Worm (Caenorhabditis elegans) whole organism, L1 larva: ENCODE results near the gene prk-1.

Experiments used
- C04F5.9 ChIP-seq: sonication (generic microtip); optimal IDR thresholded peaks from 2 replicates; lab custom pipeline; 2016; ENCODE audit warnings: missing genetic modification characterization, missing compliant biosample characterization
- C16A3.4 ChIP-seq: fragments of 150-350 bp; optimal IDR thresholded peaks from 2 replicates; lab custom pipeline; 2014; ENCODE audit warnings: missing biosample characterization, missing genetic modification characterization
- F16B12.6 ChIP-seq: fragments of 150-350 bp; optimal IDR thresholded peaks from 2 replicates; lab custom pipeline; 2014; ENCODE audit warnings: missing biosample characterization, missing genetic modification characterization
- Y116A8C.19 ChIP-seq: sonication (generic microtip); optimal IDR thresholded peaks from 2 replicates; lab custom pipeline; 2016; ENCODE audit warnings: missing compliant biosample characterization, missing genetic modification characterization, borderline replicate concordance
- blmp-1 ChIP-seq: fragments of 150-350 bp; optimal IDR thresholded peaks from 2 replicates; lab custom pipeline; 2014; ENCODE audit warnings: missing biosample characterization, missing genetic modification characterization
- ceh-63 ChIP-seq: fragments of 200-800 bp; sonication (Bioruptor generic); optimal IDR thresholded peaks from 2 replicates; lab custom pipeline; 2018; ENCODE audit warnings: mild to moderate bottlenecking, missing genetic modification characterization, missing compliant biosample characterization
- ceh-8 ChIP-seq: fragments of 200-800 bp; sonication (Bioruptor generic); optimal IDR thresholded peaks from 2 replicates; lab custom pipeline; 2018; ENCODE audit warnings: mild to moderate bottlenecking, missing genetic modification characterization, moderate library complexity, missing compliant biosample characterization
- ceh-90 ChIP-seq: sonication (generic microtip); optimal IDR thresholded peaks from 2 replicates; lab custom pipeline; 2016; ENCODE audit warnings: missing genetic modification characterization, missing compliant biosample characterization
- ces-1 ChIP-seq: fragments of 150-350 bp; optimal IDR thresholded peaks from 2 replicates; lab custom pipeline; 2014; ENCODE audit warnings: missing biosample characterization, missing genetic modification reagents, missing genetic modification characterization
- egl-13 ChIP-seq: sonication (generic microtip); optimal IDR thresholded peaks from 2 replicates; lab custom pipeline; 2016; ENCODE audit warnings: missing genotype, missing genetic modification reagents, missing genetic modification characterization, missing compliant biosample characterization
- egl-27 ChIP-seq, 2 experiments: fragments of 150-350 bp in 1 of 2; sonication (generic microtip); optimal IDR thresholded peaks; 3 replicates each; lab custom pipeline; 2017 to 2018; ENCODE audit warnings: missing biosample characterization in 2 of 2, missing genetic modification characterization in 2 of 2, missing genetic modification reagents in 2 of 2
- elt-2 ChIP-seq: sonication (generic microtip); optimal IDR thresholded peaks from 2 replicates; lab custom pipeline; 2016; ENCODE audit warnings: missing genetic modification characterization, mild to moderate bottlenecking, inconsistent platforms, missing compliant biosample characterization, missing genetic modification reagents
- elt-3 ChIP-seq, 6 experiments: fragments of 150-350 bp in 1 of 6; sonication (generic microtip); optimal IDR thresholded peaks; 2 replicates each; lab custom pipeline; 2017 to 2018; ENCODE audit warnings: missing biosample characterization in 6 of 6, missing genetic modification characterization in 6 of 6, inconsistent platforms in 1 of 6
- ets-5 ChIP-seq: fragments of 200-800 bp; sonication (Bioruptor generic); IDR thresholded peaks from 2 replicates; pipeline ENCODE4 v1.3.6; 2022; ENCODE audit warnings: missing genetic modification characterization, missing compliant biosample characterization
- fkh-10 ChIP-seq: sonication (generic microtip); optimal IDR thresholded peaks from 2 replicates; lab custom pipeline; 2017; ENCODE audit warnings: missing biosample characterization, missing genetic modification reagents, missing genetic modification characterization
- fos-1 ChIP-seq: fragments of 150-350 bp; optimal IDR thresholded peaks from 2 replicates; lab custom pipeline; 2014; ENCODE audit warnings: missing biosample characterization, missing genetic modification characterization
- grh-1 ChIP-seq: fragments of 200-800 bp; sonication (Bioruptor generic); IDR thresholded peaks from 2 replicates; pipeline ENCODE4 v1.3.6; 2022; ENCODE audit warnings: missing genetic modification reagents, missing genetic modification characterization, missing compliant biosample characterization
- hlh-17 ChIP-seq: fragments of 200-800 bp; sonication (Bioruptor generic); optimal IDR thresholded peaks from 2 replicates; lab custom pipeline; 2018; ENCODE audit warnings: missing genetic modification characterization, mild to moderate bottlenecking, missing compliant biosample characterization, moderate library complexity, borderline replicate concordance
- hlh-4 ChIP-seq: sonication (generic microtip); optimal IDR thresholded peaks from 2 replicates; lab custom pipeline; 2016; ENCODE audit warnings: mild to moderate bottlenecking, missing genetic modification characterization, missing compliant biosample characterization
- hpl-2 ChIP-seq: fragments of 150-350 bp; optimal IDR thresholded peaks from 2 replicates; lab custom pipeline; 2014; ENCODE audit warnings: missing biosample characterization, missing genetic modification reagents, missing genetic modification characterization
- isw-1 ChIP-seq: fragments of 200-800 bp; sonication (Bioruptor generic); IDR thresholded peaks from 2 replicates; pipeline ENCODE4 v1.3.6; 2022; ENCODE audit warnings: missing genetic modification characterization, missing compliant biosample characterization
- jun-1 ChIP-seq: fragments of 150-350 bp; optimal IDR thresholded peaks from 2 replicates; lab custom pipeline; 2014; ENCODE audit warnings: missing biosample characterization, missing genetic modification reagents, missing genetic modification characterization
- lin-13 ChIP-seq: fragments of 150-350 bp; optimal IDR thresholded peaks from 2 replicates; lab custom pipeline; 2014; ENCODE audit warnings: missing biosample characterization, missing genetic modification reagents, missing genetic modification characterization
- lin-14 ChIP-seq: fragments of 200-800 bp; sonication (Bioruptor generic); optimal IDR thresholded peaks from 2 replicates; lab custom pipeline; 2018; ENCODE audit warnings: mild to moderate bottlenecking, missing genetic modification characterization, moderate library complexity, missing compliant biosample characterization
- lin-15B ChIP-seq: fragments of 150-350 bp; sonication (generic microtip); optimal IDR thresholded peaks from 3 replicates; lab custom pipeline; 2014; ENCODE audit warnings: missing biosample characterization, missing genetic modification characterization
- lin-35 ChIP-seq, 2 experiments: fragments of 150-350 bp; optimal IDR thresholded peaks; 2 replicates each; lab custom pipeline; 2014; ENCODE audit warnings: missing biosample characterization in 2 of 2, missing genetic modification characterization in 2 of 2, missing genetic modification reagents in 2 of 2
- lin-39 ChIP-seq: fragments of 150-350 bp; optimal IDR thresholded peaks from 2 replicates; lab custom pipeline; 2014; ENCODE audit warnings: missing biosample characterization, missing genetic modification reagents, missing genetic modification characterization
- lsy-2 ChIP-seq, 2 experiments: fragments of 150-350 bp; optimal IDR thresholded peaks; 2 replicates each; lab custom pipeline; 2014; ENCODE audit warnings: missing biosample characterization in 2 of 2, missing genetic modification characterization in 2 of 2
- mab-9 ChIP-seq: fragments of 200-800 bp; sonication (Bioruptor generic); IDR thresholded peaks from 2 replicates; pipeline ENCODE4 v1.3.6; 2022; ENCODE audit warnings: missing genetic modification reagents, missing genetic modification characterization, missing compliant biosample characterization
- mef-2 ChIP-seq: fragments of 150-350 bp; optimal IDR thresholded peaks from 2 replicates; lab custom pipeline; 2014; ENCODE audit warnings: missing biosample characterization, missing genetic modification characterization
- mep-1 ChIP-seq: fragments of 150-350 bp; optimal IDR thresholded peaks from 2 replicates; lab custom pipeline; 2014; ENCODE audit warnings: missing biosample characterization, missing genetic modification characterization
- nhr-11 ChIP-seq: fragments of 150-350 bp; optimal IDR thresholded peaks from 2 replicates; lab custom pipeline; 2014; ENCODE audit warnings: missing biosample characterization, missing genetic modification characterization
- nhr-12 ChIP-seq: sonication (generic microtip); optimal IDR thresholded peaks from 2 replicates; lab custom pipeline; 2017; ENCODE audit warnings: missing biosample characterization, missing genetic modification characterization
- nhr-19 ChIP-seq: fragments of 200-800 bp; sonication (Bioruptor generic); conservative IDR thresholded peaks from 2 replicates; pipeline ENCODE4 v1.3.6; 2022; ENCODE audit warnings: missing genetic modification characterization, missing compliant biosample characterization
- nhr-20 ChIP-seq: sonication (generic microtip); optimal IDR thresholded peaks from 2 replicates; lab custom pipeline; 2016; ENCODE audit warnings: mild to moderate bottlenecking, missing genetic modification characterization, missing compliant biosample characterization
- nhr-71 ChIP-seq: sonication (generic microtip); optimal IDR thresholded peaks from 2 replicates; lab custom pipeline; 2016; ENCODE audit warnings: mild to moderate bottlenecking, missing genetic modification characterization, moderate library complexity, missing compliant biosample characterization
- nhr-76 ChIP-seq: sonication (generic microtip); optimal IDR thresholded peaks from 2 replicates; lab custom pipeline; 2017; ENCODE audit warnings: missing biosample characterization, missing genetic modification characterization
- nhr-84 ChIP-seq: sonication (generic microtip); optimal IDR thresholded peaks from 2 replicates; lab custom pipeline; 2017; ENCODE audit warnings: missing biosample characterization, missing genetic modification characterization
- nhr-85 ChIP-seq: sonication (generic microtip); peaks from one replicate; lab custom pipeline; 2016; ENCODE audit warnings: missing genetic modification characterization, inconsistent platforms, missing compliant biosample characterization
- pag-3 ChIP-seq: sonication (generic microtip); optimal IDR thresholded peaks from 2 replicates; lab custom pipeline; 2017; ENCODE audit warnings: missing genetic modification characterization, mild to moderate bottlenecking, missing compliant biosample characterization, antibody characterized with exemption, borderline replicate concordance; ENCODE audit not compliant: insufficient read depth
- pax-3 ChIP-seq: fragments of 200-800 bp; sonication (Bioruptor generic); optimal IDR thresholded peaks from 2 replicates; lab custom pipeline; 2018; ENCODE audit warnings: mild to moderate bottlenecking, missing genetic modification characterization, moderate library complexity, missing compliant biosample characterization
- pqm-1 ChIP-seq: sonication (generic microtip); optimal IDR thresholded peaks from 3 replicates; lab custom pipeline; 2017; ENCODE audit warnings: missing biosample characterization, missing genetic modification characterization
- rnt-1 ChIP-seq: sonication (generic microtip); optimal IDR thresholded peaks from 2 replicates; lab custom pipeline; 2016; ENCODE audit warnings: mild to moderate bottlenecking, missing genetic modification characterization, moderate library complexity, missing compliant biosample characterization
- skn-1 ChIP-seq: fragments of 150-350 bp; optimal IDR thresholded peaks from 2 replicates; lab custom pipeline; 2014; ENCODE audit warnings: missing biosample characterization, missing genetic modification characterization
- snu-23 ChIP-seq: sonication (generic microtip); optimal IDR thresholded peaks from 2 replicates; lab custom pipeline; 2016; ENCODE audit warnings: missing genetic modification characterization, missing compliant biosample characterization
- swsn-7 ChIP-seq: sonication (generic microtip); optimal IDR thresholded peaks from 2 replicates; lab custom pipeline; 2016; ENCODE audit warnings: missing genetic modification characterization, missing compliant biosample characterization
- unc-62 ChIP-seq: fragments of 150-350 bp; optimal IDR thresholded peaks from 2 replicates; lab custom pipeline; 2014; ENCODE audit warnings: missing biosample characterization, missing genetic modification reagents, missing genetic modification characterization
- unc-98 ChIP-seq: fragments of 200-800 bp; sonication (Bioruptor generic); IDR thresholded peaks from 2 replicates; pipeline ENCODE4 v1.3.6; 2022; ENCODE audit warnings: missing genetic modification characterization, missing compliant biosample characterization
- vab-15 ChIP-seq: sonication (generic microtip); optimal IDR thresholded peaks from 2 replicates; lab custom pipeline; 2017; ENCODE audit warnings: missing genotype, mild to moderate bottlenecking, missing genetic modification characterization, missing compliant biosample characterization
- zip-4 ChIP-seq: fragments of 200-800 bp; sonication (Bioruptor generic); optimal IDR thresholded peaks from 2 replicates; lab custom pipeline; 2018; ENCODE audit warnings: mild to moderate bottlenecking, missing genetic modification characterization, moderate library complexity, missing compliant biosample characterization
- ztf-11 ChIP-seq, 2 experiments: sonication (generic microtip); optimal IDR thresholded peaks; 2 replicates each; lab custom pipeline; 2016 to 2017; ENCODE audit warnings: missing genetic modification characterization in 2 of 2, missing biosample characterization in 1 of 2, missing compliant biosample characterization in 1 of 2

prk-1 gene

ce11 chrIII:6971662-6972284, 18.2 kb upstream of the prk-1 start, which contains the start of the genes eef-1A.1 and rfc-4 (continued):
- TF ChIP-seq hlh-17 (GFP tag; lab: Kevin White, UChicago) (no peak), ets-5 (GFP tag; lab: Robert Waterston, UW) (no peak), snu-23 (GFP tag; lab: Kevin White, UChicago) (peak; percentile 99), elt-3 (tag; optimal IDR thresholded peaks at IDR 0.05; lab: Kevin White, UChicago) (peak; percentile 80 to 100 (median 92)), nhr-85 (tag; lab: Kevin White, UChicago) (peak; percentile 98), lin-15B (tag; lab: Kevin White, UChicago) (peak; percentile 96), egl-13 (tag; lab: Kevin White, UChicago) (peak; percentile 92), lin-39 (peak; percentile 91), lin-35 (GFP tag; optimal IDR thresholded peaks at IDR 0.05; lab: Kevin White, UChicago) (peak; percentile 97 to 99), ceh-63 (GFP tag; lab: Kevin White, UChicago) (peak; percentile 11), nhr-71 (tag; lab: Kevin White, UChicago) (peak; percentile 98), mep-1 (tag; lab: Kevin White, UChicago) (peak; percentile 99), hpl-2 (GFP tag; lab: Kevin White, UChicago) (peak; percentile 90), nhr-20 (tag; lab: Kevin White, UChicago) (peak; percentile 98), jun-1 (tag; lab: Kevin White, UChicago) (peak; percentile 95), C04F5.9 (tag; lab: Kevin White, UChicago) (peak; percentile 99), isw-1 (GFP tag; lab: Robert Waterston, UW) (peak; percentile 98), vab-15 (tag; lab: Kevin White, UChicago) (peak; percentile 81), fos-1 (tag; lab: Kevin White, UChicago) (peak; percentile 95), F16B12.6 (peak; percentile 77), lsy-2 (tag; optimal IDR thresholded peaks at IDR 0.05; lab: Kevin White, UChicago) (peak; percentile 99 to 100), pqm-1 (no peak), mef-2 (tag; lab: Kevin White, UChicago) (peak; percentile 64), lin-13 (peak; percentile 97), grh-1 (GFP tag; lab: Robert Waterston, UW) (peak; percentile 92), lin-14 (GFP tag; lab: Kevin White, UChicago) (peak; percentile 97), nhr-76 (tag; lab: Kevin White, UChicago) (no peak), pax-3 (tag; lab: Kevin White, UChicago) (peak; percentile 94), Y116A8C.19 (tag; lab: Kevin White, UChicago) (no peak), nhr-19 (GFP tag; lab: Robert Waterston, UW) (peak; percentile 98), unc-62 (peak; percentile 53), nhr-12 (tag; lab: Kevin White, UChicago) (no peak), ztf-11 (tag; optimal IDR thresholded peaks at IDR 0.05; lab: Kevin White, UChicago) (peak in 1 of 2 experiments; percentile 85), nhr-84 (peak; percentile 57), hlh-4 (tag; lab: Kevin White, UChicago) (no peak), elt-2 (tag; lab: Kevin White, UChicago) (peak; percentile 59), rnt-1 (peak; percentile 96), unc-98 (GFP tag; lab: Robert Waterston, UW) (peak; percentile 51; the same call in 1 of the 2 replicates), ceh-8 (GFP tag; lab: Kevin White, UChicago) (peak; percentile 95), nhr-11 (tag; lab: Kevin White, UChicago) (peak; percentile 90), fkh-10 (GFP tag; lab: Kevin White, UChicago) (peak; percentile 92), egl-27 (tag; optimal IDR thresholded peaks at IDR 0.05; lab: Kevin White, UChicago) (peak in 1 of 2 experiments; percentile 5), swsn-7 (tag; lab: Kevin White, UChicago) (peak; percentile 97), zip-4 (peak; percentile 86), C16A3.4 (tag; lab: Kevin White, UChicago) (peak; percentile 99), skn-1 (tag; lab: Kevin White, UChicago) (peak; percentile 98), blmp-1 (peak; percentile 92), pag-3 (tag; lab: Kevin White, UChicago) (peak; percentile 78), ceh-90 (tag; lab: Kevin White, UChicago) (peak; percentile 59), mab-9 (GFP tag; lab: Robert Waterston, UW) (peak; percentile 80), ces-1 (no peak)
